Worm (Caenorhabditis elegans): Measurements from ENCODE around the gene ilys-5.

Gene ilys-5

DNA sequence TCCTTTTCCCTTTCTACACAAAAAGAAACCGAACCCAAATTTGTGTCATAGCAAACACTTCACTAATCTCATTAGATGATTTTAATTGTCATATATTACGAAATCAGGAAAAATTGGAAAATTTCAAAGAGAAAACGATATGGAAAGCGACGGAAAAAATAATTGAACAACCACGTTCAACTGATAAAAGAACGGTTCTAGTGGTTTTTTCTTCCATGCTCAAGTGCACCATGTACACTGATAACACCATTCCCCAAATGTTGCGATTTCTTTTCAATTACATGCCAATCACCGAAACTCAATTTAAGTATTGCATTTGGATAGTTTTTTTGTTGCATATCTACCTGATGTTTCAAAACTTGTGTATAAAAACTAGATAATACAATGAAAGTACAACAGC, 6.0 kb downstream of the ilys-5 start:
- no peak for TF ChIP-seq tra-4 (tag; optimal IDR thresholded peaks at IDR 0.05)
- no peak for TF ChIP-seq scrt-1 (GFP tag; IDR thresholded peaks at IDR 0.05)
- TF ChIP-seq ceh-13 (GFP tag; optimal IDR thresholded peaks at IDR 0.05), result no peak
- no peak for TF ChIP-seq ceh-36 (tag; optimal IDR thresholded peaks at IDR 0.05)
- no peak for TF ChIP-seq ama-1 (optimal IDR thresholded peaks at IDR 0.05)
- TF ChIP-seq aly-1 (tag; optimal IDR thresholded peaks at IDR 0.05), result no peak
- TF ChIP-seq ets-7 (tag; optimal IDR thresholded peaks at IDR 0.05), result no peak
- no peak for TF ChIP-seq sea-1 (GFP tag; conservative IDR thresholded peaks at IDR 0.05)
- TF ChIP-seq tbx-11 (GFP tag; IDR thresholded peaks at IDR 0.05), result no peak
- no peak for TF ChIP-seq hmg-4 (GFP tag; optimal IDR thresholded peaks at IDR 0.05)
- no peak for TF ChIP-seq F13C5.2 (tag; optimal IDR thresholded peaks at IDR 0.05)
- no peak for TF ChIP-seq hnd-1 (tag; optimal IDR thresholded peaks at IDR 0.05)
- TF ChIP-seq pes-1 (GFP tag; IDR thresholded peaks at IDR 0.05), result no peak

DNA sequence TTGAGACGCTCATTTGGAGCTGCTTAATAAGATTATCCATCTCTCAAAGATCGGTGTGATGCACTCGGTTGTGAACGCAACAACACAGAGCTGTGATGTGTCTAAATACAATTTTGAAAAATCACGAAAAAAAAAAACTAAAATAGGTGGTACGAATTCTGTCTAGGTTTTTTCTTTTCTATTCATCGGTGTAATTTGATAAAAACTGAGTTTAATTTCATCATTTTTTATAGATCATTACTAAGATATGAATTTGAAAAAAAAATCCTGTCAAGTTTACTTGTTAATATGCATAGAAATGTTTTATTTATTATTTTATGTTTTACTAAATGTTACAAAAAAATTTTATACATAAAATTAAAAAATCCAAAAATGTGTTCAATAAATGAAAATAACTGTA, 6.6 kb downstream of the ilys-5 start, which contains the start of gene ceh-60:
Gene ceh-60, minus strand, starts transcription at position 101 of the 400 bp plus-strand sequence.
- TF ChIP-seq tra-4 (tag; optimal IDR thresholded peaks at IDR 0.05) (no peak), ets-7 (tag; optimal IDR thresholded peaks at IDR 0.05) (no peak), hmg-4 (GFP tag; optimal IDR thresholded peaks at IDR 0.05) (no peak), tbx-37 (GFP tag; conservative IDR thresholded peaks at IDR 0.05) (no peak), B0310.2 (tag; optimal IDR thresholded peaks at IDR 0.05) (no peak), ceh-36 (tag; optimal IDR thresholded peaks at IDR 0.05) (no peak), ama-1 (optimal IDR thresholded peaks at IDR 0.05) (no peak), F13C5.2 (tag; optimal IDR thresholded peaks at IDR 0.05) (no peak), flt-1 (GFP tag; IDR thresholded peaks at IDR 0.05) (no peak), ceh-13 (GFP tag; optimal IDR thresholded peaks at IDR 0.05) (no peak), scrt-1 (GFP tag; IDR thresholded peaks at IDR 0.05) (no peak), tbx-11 (GFP tag; IDR thresholded peaks at IDR 0.05) (no peak), sea-1 (GFP tag; conservative IDR thresholded peaks at IDR 0.05) (no peak), hmbx-1 (tag; optimal IDR thresholded peaks at IDR 0.05) (no peak), aly-1 (tag; optimal IDR thresholded peaks at IDR 0.05) (no peak), hnd-1 (tag; optimal IDR thresholded peaks at IDR 0.05) (no peak)

DNA sequence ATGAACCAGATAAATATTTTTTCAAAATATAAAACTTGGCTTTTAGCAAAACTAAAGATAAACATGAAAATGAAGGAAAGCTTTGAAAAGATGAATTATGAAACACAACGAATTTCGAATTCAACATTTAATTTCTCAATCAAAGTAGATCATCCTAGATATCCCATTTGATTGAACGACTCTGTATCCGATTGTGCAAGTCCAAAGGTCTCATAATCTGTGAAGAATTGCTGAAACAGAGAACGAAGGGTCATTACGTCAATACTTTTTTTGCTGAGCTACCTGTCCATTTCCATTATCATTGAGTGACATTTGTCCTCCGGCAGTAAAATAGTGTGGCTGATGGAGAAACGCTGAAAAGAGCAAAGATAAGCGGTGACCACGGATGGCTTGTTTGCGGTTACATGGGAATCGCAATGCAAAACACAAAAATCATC, 14.0 kb downstream of the ilys-5 start:
- TF ChIP-seq ceh-13 (GFP tag; optimal IDR thresholded peaks at IDR 0.05), result no peak
- no peak for TF ChIP-seq scrt-1 (GFP tag; IDR thresholded peaks at IDR 0.05)
- TF ChIP-seq tbx-37 (GFP tag; conservative IDR thresholded peaks at IDR 0.05), result no peak
- TF ChIP-seq F13C5.2 (tag; optimal IDR thresholded peaks at IDR 0.05), result no peak
- TF ChIP-seq hnd-1 (tag; optimal IDR thresholded peaks at IDR 0.05), result no peak
- TF ChIP-seq sea-1 (GFP tag; conservative IDR thresholded peaks at IDR 0.05), result no peak
- TF ChIP-seq B0310.2 (tag; optimal IDR thresholded peaks at IDR 0.05), result no peak
- no peak for TF ChIP-seq pes-1 (GFP tag; IDR thresholded peaks at IDR 0.05)
- no peak for TF ChIP-seq hmbx-1 (tag; optimal IDR thresholded peaks at IDR 0.05)
- no peak for TF ChIP-seq ets-7 (tag; optimal IDR thresholded peaks at IDR 0.05)
- TF ChIP-seq hmg-4 (GFP tag; optimal IDR thresholded peaks at IDR 0.05), result no peak
- TF ChIP-seq ceh-36 (tag; optimal IDR thresholded peaks at IDR 0.05), result no peak
- no peak for TF ChIP-seq ama-1 (optimal IDR thresholded peaks at IDR 0.05)
- TF ChIP-seq aly-1 (tag; optimal IDR thresholded peaks at IDR 0.05), result no peak
- TF ChIP-seq flt-1 (GFP tag; IDR thresholded peaks at IDR 0.05), result no peak
- TF ChIP-seq tbx-11 (GFP tag; IDR thresholded peaks at IDR 0.05), result no peak
- no peak for TF ChIP-seq tra-4 (tag; optimal IDR thresholded peaks at IDR 0.05)

DNA sequence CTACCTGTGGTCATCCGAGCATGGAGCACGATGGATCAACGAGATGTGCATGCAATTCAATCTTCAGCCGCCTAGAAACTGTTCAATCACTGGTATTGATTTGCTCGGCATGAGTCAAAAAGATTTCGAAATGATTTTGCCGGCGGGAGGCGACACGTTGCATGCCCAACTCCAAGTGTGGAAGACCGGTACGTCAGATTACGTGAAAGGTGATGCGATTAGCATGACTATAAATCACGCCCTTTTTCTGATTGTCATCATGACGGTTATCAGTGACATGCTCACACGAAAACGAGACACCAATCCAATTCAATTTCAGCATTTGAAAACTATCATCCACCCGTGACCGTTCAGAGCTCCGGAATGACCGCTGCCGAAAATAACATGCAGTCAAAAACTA, 16.0 kb downstream of the ilys-5 start:
- TF ChIP-seq ama-1 (optimal IDR thresholded peaks at IDR 0.05) (no peak), tra-4 (tag; optimal IDR thresholded peaks at IDR 0.05) (no peak)

DNA sequence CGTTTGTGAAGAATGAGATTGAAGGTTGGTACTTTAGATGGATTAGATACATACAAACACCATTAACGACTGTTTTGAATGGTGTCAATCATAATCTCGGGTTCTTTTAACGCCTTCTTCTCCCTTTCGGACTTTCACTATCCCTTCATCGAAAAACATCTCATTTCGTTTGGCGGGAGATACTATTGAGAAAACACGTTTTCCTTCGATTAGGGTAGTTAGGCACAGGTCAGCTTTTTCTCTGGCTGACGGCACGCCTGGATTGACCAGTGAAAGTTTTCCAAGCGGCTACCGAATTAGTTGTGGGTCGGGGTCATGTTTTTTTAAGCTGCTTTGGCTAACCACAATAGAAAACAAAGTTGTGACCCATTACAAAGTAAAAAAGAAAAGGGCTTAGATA, 16.7 kb downstream of the ilys-5 start:
- TF ChIP-seq tbx-37 (GFP tag; conservative IDR thresholded peaks at IDR 0.05) (no peak), scrt-1 (GFP tag; IDR thresholded peaks at IDR 0.05) (no peak), flt-1 (GFP tag; IDR thresholded peaks at IDR 0.05) (no peak), sea-1 (GFP tag; conservative IDR thresholded peaks at IDR 0.05) (no peak), ceh-36 (tag; optimal IDR thresholded peaks at IDR 0.05) (no peak), ceh-13 (GFP tag; optimal IDR thresholded peaks at IDR 0.05) (no peak), aly-1 (tag; optimal IDR thresholded peaks at IDR 0.05) (no peak), hnd-1 (tag; optimal IDR thresholded peaks at IDR 0.05) (no peak), B0310.2 (tag; optimal IDR thresholded peaks at IDR 0.05) (no peak), ama-1 (optimal IDR thresholded peaks at IDR 0.05) (no peak), hmbx-1 (tag; optimal IDR thresholded peaks at IDR 0.05) (no peak), F13C5.2 (tag; optimal IDR thresholded peaks at IDR 0.05) (no peak), hmg-4 (GFP tag; optimal IDR thresholded peaks at IDR 0.05) (no peak), pes-1 (GFP tag; IDR thresholded peaks at IDR 0.05) (no peak), ets-7 (tag; optimal IDR thresholded peaks at IDR 0.05) (no peak), tra-4 (tag; optimal IDR thresholded peaks at IDR 0.05) (no peak), tbx-11 (GFP tag; IDR thresholded peaks at IDR 0.05) (no peak)

DNA sequence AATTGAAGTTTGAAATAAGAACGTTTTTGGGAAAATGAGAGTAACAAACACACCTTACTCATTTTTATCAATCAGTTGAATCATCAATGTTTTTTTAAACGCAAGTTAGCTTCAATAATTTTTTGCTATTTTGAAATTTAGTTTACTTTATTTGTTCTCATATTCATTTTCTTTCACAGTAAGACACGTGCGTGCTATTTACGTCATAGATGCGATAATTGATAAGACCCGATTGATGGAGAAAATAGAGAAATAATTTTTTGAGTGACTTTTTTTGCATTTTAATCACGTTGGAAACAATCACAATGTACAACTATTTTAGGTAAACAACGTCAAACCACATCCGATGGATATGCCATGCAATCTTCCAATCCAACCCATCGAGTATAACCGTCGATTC, 17.2 kb downstream of the ilys-5 start:
- no peak for TF ChIP-seq ceh-36 (tag; optimal IDR thresholded peaks at IDR 0.05)
- TF ChIP-seq aly-1 (tag; optimal IDR thresholded peaks at IDR 0.05), result no peak
- TF ChIP-seq ets-7 (tag; optimal IDR thresholded peaks at IDR 0.05), result no peak
- TF ChIP-seq tra-4 (tag; optimal IDR thresholded peaks at IDR 0.05), result no peak
- TF ChIP-seq hnd-1 (tag; optimal IDR thresholded peaks at IDR 0.05), result no peak
- no peak for TF ChIP-seq sea-1 (GFP tag; conservative IDR thresholded peaks at IDR 0.05)
- no peak for TF ChIP-seq tbx-37 (GFP tag; conservative IDR thresholded peaks at IDR 0.05)
- no peak for TF ChIP-seq hmbx-1 (tag; optimal IDR thresholded peaks at IDR 0.05)
- no peak for TF ChIP-seq ama-1 (optimal IDR thresholded peaks at IDR 0.05)
- no peak for TF ChIP-seq ceh-13 (GFP tag; optimal IDR thresholded peaks at IDR 0.05)
- no peak for TF ChIP-seq scrt-1 (GFP tag; IDR thresholded peaks at IDR 0.05)
- TF ChIP-seq tbx-11 (GFP tag; IDR thresholded peaks at IDR 0.05), result no peak
- TF ChIP-seq pes-1 (GFP tag; IDR thresholded peaks at IDR 0.05), result no peak
- no peak for TF ChIP-seq flt-1 (GFP tag; IDR thresholded peaks at IDR 0.05)
- TF ChIP-seq hmg-4 (GFP tag; optimal IDR thresholded peaks at IDR 0.05), result no peak
- no peak for TF ChIP-seq F13C5.2 (tag; optimal IDR thresholded peaks at IDR 0.05)

DNA sequence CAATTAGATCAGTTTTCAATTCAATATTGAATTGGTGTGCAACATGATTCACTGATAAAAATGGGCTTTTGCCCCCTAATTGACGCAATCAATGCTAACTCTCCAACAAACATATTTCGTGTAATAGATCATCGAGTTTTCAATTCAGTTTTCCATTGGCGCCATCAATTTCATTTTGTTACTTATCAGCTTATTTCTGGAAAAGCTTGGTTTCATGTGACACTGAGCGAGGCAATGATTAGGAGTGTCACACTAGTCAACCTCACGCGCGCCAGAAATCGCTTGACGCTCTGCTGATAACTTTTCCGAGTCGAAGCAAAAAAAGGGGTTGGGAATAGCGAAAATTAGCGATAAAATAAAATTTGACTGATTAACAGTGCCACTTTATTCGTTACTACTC, 18.1 kb downstream of the ilys-5 start, which contains the start of gene ets-4:
Gene ets-4, plus strand, starts transcription at position 347 of the 400 bp plus-strand sequence.
- TF ChIP-seq pes-1 (GFP tag; IDR thresholded peaks at IDR 0.05), result no peak
- TF ChIP-seq F13C5.2 (tag; optimal IDR thresholded peaks at IDR 0.05), result no peak
- TF ChIP-seq B0310.2 (tag; optimal IDR thresholded peaks at IDR 0.05), result no peak
- no peak for TF ChIP-seq ceh-13 (GFP tag; optimal IDR thresholded peaks at IDR 0.05)
- no peak for TF ChIP-seq sea-1 (GFP tag; conservative IDR thresholded peaks at IDR 0.05)
- no peak for TF ChIP-seq aly-1 (tag; optimal IDR thresholded peaks at IDR 0.05)
- TF ChIP-seq hmg-4 (GFP tag; optimal IDR thresholded peaks at IDR 0.05), result no peak
- no peak for TF ChIP-seq hmbx-1 (tag; optimal IDR thresholded peaks at IDR 0.05)
- no peak for TF ChIP-seq scrt-1 (GFP tag; IDR thresholded peaks at IDR 0.05)
- no peak for TF ChIP-seq tra-4 (tag; optimal IDR thresholded peaks at IDR 0.05)
- TF ChIP-seq ceh-36 (tag; optimal IDR thresholded peaks at IDR 0.05), result no peak
- TF ChIP-seq tbx-11 (GFP tag; IDR thresholded peaks at IDR 0.05), result no peak
- no peak for TF ChIP-seq tbx-37 (GFP tag; conservative IDR thresholded peaks at IDR 0.05)
- TF ChIP-seq flt-1 (GFP tag; IDR thresholded peaks at IDR 0.05), result no peak
- TF ChIP-seq hnd-1 (tag; optimal IDR thresholded peaks at IDR 0.05), result no peak
- no peak for TF ChIP-seq ama-1 (optimal IDR thresholded peaks at IDR 0.05)
- no peak for TF ChIP-seq ets-7 (tag; optimal IDR thresholded peaks at IDR 0.05)

Measured in whole organism, early embryonic.